Worm (Caenorhabditis elegans) whole organism, L3 larva: ENCODE measurements around the gene K09D9.9.

Experiments used
- R02D3.7 ChIP-seq: fragments of 150-350 bp; optimal IDR thresholded peaks from 2 replicates; lab custom pipeline; 2014; ENCODE audit warnings: missing biosample characterization, missing genetic modification characterization
- ZK546.5 ChIP-seq: sonication (generic microtip); optimal IDR thresholded peaks from 2 replicates; lab custom pipeline; 2017; ENCODE audit warnings: missing biosample characterization, missing genetic modification characterization
- aly-2 ChIP-seq: fragments of 150-350 bp; optimal IDR thresholded peaks from 2 replicates; lab custom pipeline; 2014; ENCODE audit warnings: missing biosample characterization, missing genetic modification characterization
- ama-1 ChIP-seq: fragments of 150-350 bp; optimal IDR thresholded peaks from 2 replicates; lab custom pipeline; 2018
- ceh-16 ChIP-seq: sonication (generic microtip); optimal IDR thresholded peaks from 2 replicates; lab custom pipeline; 2017; ENCODE audit warnings: missing biosample characterization, missing genetic modification characterization
- ceh-28 ChIP-seq: fragments of 150-350 bp; optimal IDR thresholded peaks from 2 replicates; lab custom pipeline; 2014; ENCODE audit warnings: missing biosample characterization, missing genetic modification reagents, missing genetic modification characterization
- ceh-82 ChIP-seq: fragments of 150-350 bp; optimal IDR thresholded peaks from 2 replicates; lab custom pipeline; 2014; ENCODE audit warnings: missing biosample characterization, missing genetic modification characterization
- daf-12 ChIP-seq: fragments of 150-350 bp; optimal IDR thresholded peaks from 2 replicates; lab custom pipeline; 2014; ENCODE audit warnings: missing biosample characterization, missing genetic modification reagents, missing genetic modification characterization
- egl-27 ChIP-seq: sonication (generic microtip); optimal IDR thresholded peaks from 4 replicates; lab custom pipeline; 2017; ENCODE audit warnings: missing biosample characterization, missing genetic modification reagents, missing genetic modification characterization
- egl-5 ChIP-seq: fragments of 150-350 bp; optimal IDR thresholded peaks from 2 replicates; lab custom pipeline; 2017; ENCODE audit warnings: missing biosample characterization, missing genetic modification reagents, missing genetic modification characterization, inconsistent platforms
- elt-1 ChIP-seq: fragments of 150-350 bp; optimal IDR thresholded peaks from 2 replicates; lab custom pipeline; 2014; ENCODE audit warnings: missing biosample characterization, missing genetic modification characterization
- elt-3 ChIP-seq, 3 experiments: fragments of 150-350 bp in 1 of 3; sonication (generic microtip) in 2 of 3; optimal IDR thresholded peaks; 2 replicates in 2 of 3; 4 replicates in 1 of 3; lab custom pipeline; 2014 to 2017; ENCODE audit warnings: missing biosample characterization in 3 of 3, missing genetic modification characterization in 3 of 3
- fkh-10 ChIP-seq: sonication (generic microtip); optimal IDR thresholded peaks from 2 replicates; lab custom pipeline; 2017; ENCODE audit warnings: missing biosample characterization, missing genetic modification reagents, missing genetic modification characterization
- fkh-2 ChIP-seq: fragments of 150-350 bp; optimal IDR thresholded peaks from 2 replicates; lab custom pipeline; 2014; ENCODE audit warnings: missing biosample characterization, missing genetic modification reagents, missing genetic modification characterization
- lin-15B ChIP-seq: fragments of 150-350 bp; optimal IDR thresholded peaks from 2 replicates; lab custom pipeline; 2014; ENCODE audit warnings: missing biosample characterization, missing genetic modification characterization
- lin-39 ChIP-seq: fragments of 150-350 bp; optimal IDR thresholded peaks from 2 replicates; lab custom pipeline; 2018; ENCODE audit warnings: missing biosample characterization, missing genetic modification reagents, missing genetic modification characterization
- nfya-1 ChIP-seq: sonication (generic microtip); optimal IDR thresholded peaks from 2 replicates; lab custom pipeline; 2017; ENCODE audit warnings: missing genetic modification characterization, mild to moderate bottlenecking, missing compliant biosample characterization, antibody characterized with exemption, moderate library complexity; ENCODE audit not compliant: insufficient read depth
- nhr-12 ChIP-seq: fragments of 150-350 bp; optimal IDR thresholded peaks from 2 replicates; lab custom pipeline; 2014; ENCODE audit warnings: missing biosample characterization, missing genetic modification characterization
- nhr-23 ChIP-seq: fragments of 150-350 bp; optimal IDR thresholded peaks from 2 replicates; lab custom pipeline; 2014; ENCODE audit warnings: missing biosample characterization, missing genetic modification reagents, missing genetic modification characterization
- nhr-237 ChIP-seq: fragments of 150-350 bp; optimal IDR thresholded peaks from 2 replicates; lab custom pipeline; 2014; ENCODE audit warnings: missing biosample characterization, missing genetic modification characterization
- nhr-25 ChIP-seq: sonication (generic microtip); optimal IDR thresholded peaks from 2 replicates; lab custom pipeline; 2017; ENCODE audit warnings: missing biosample characterization, missing genetic modification characterization
- nhr-43 ChIP-seq: sonication (generic microtip); optimal IDR thresholded peaks from 2 replicates; lab custom pipeline; 2016; ENCODE audit warnings: mild to moderate bottlenecking, missing genetic modification characterization, missing compliant biosample characterization; ENCODE audit not compliant: poor library complexity, severe bottlenecking
- nhr-67 ChIP-seq: fragments of 150-350 bp; optimal IDR thresholded peaks from 2 replicates; lab custom pipeline; 2014; ENCODE audit warnings: missing biosample characterization, missing genetic modification characterization
- nhr-76 ChIP-seq: fragments of 150-350 bp; sonication (generic microtip); optimal IDR thresholded peaks from 5 replicates; lab custom pipeline; 2014; ENCODE audit warnings: missing biosample characterization, missing genetic modification characterization
- nhr-77 ChIP-seq: fragments of 150-350 bp; optimal IDR thresholded peaks from 2 replicates; lab custom pipeline; 2014; ENCODE audit warnings: missing biosample characterization, missing genetic modification characterization
- pha-4 ChIP-seq: fragments of 150-350 bp; optimal IDR thresholded peaks from 2 replicates; lab custom pipeline; 2014; ENCODE audit warnings: missing biosample characterization, missing genetic modification reagents, missing genetic modification characterization
- skn-1 ChIP-seq: fragments of 150-350 bp; optimal IDR thresholded peaks from 2 replicates; lab custom pipeline; 2014; ENCODE audit warnings: missing biosample characterization, missing genetic modification characterization
- tbx-2 ChIP-seq: sonication (generic microtip); optimal IDR thresholded peaks from 2 replicates; lab custom pipeline; 2016; ENCODE audit warnings: mild to moderate bottlenecking, missing genetic modification characterization, missing compliant biosample characterization
- unc-39 ChIP-seq: sonication (generic microtip); optimal IDR thresholded peaks from 4 replicates; lab custom pipeline; 2017; ENCODE audit warnings: missing biosample characterization, missing genetic modification characterization
- unc-62 ChIP-seq: fragments of 150-350 bp; sonication (generic microtip); optimal IDR thresholded peaks from 4 replicates; lab custom pipeline; 2014; ENCODE audit warnings: missing biosample characterization, missing genetic modification reagents, missing genetic modification characterization
- zag-1 ChIP-seq: fragments of 150-350 bp; optimal IDR thresholded peaks from 2 replicates; lab custom pipeline; 2014; ENCODE audit warnings: missing biosample characterization, missing genetic modification characterization

The K09D9.9 gene

ce11 chrV:3981680-3982079 is 12.3 kb downstream of the K09D9.9 start, which contains the start of gene nlp-30:
TSS of gene nlp-30 (plus strand) at chrV:3981980.
- no peak for TF ChIP-seq nfya-1

- no peak for TF ChIP-seq nhr-237 (tag; lab: Kevin White, UChicago)
- TF ChIP-seq nhr-23, result peak; percentile 75
- peak; percentile 51 for TF ChIP-seq nhr-25 (tag; lab: Kevin White, UChicago)
- no peak for TF ChIP-seq daf-12 (tag; lab: Kevin White, UChicago)
- TF ChIP-seq nfya-1, result no peak
- TF ChIP-seq fkh-10 (GFP tag; lab: Kevin White, UChicago), result no peak
- no peak for TF ChIP-seq unc-39
Observed at ce11 chrV:3980228-3980933, 13.6 kb downstream of the K09D9.9 start.

ce11 chrV:3979819-3980218 is 14.1 kb downstream of the K09D9.9 start, which contains the start of gene nlp-31:
TSS of gene nlp-31 (plus strand) at chrV:3980055.
- TF ChIP-seq nhr-237 (tag; lab: Kevin White, UChicago) (no peak), R02D3.7 (tag; lab: Kevin White, UChicago) (no peak), lin-39 (tag; lab: Kevin White, UChicago) (no peak), elt-3 (tag; optimal IDR thresholded peaks at IDR 0.05; lab: Kevin White, UChicago) (peak; percentile 54 to 94 (median 76)), egl-5 (tag; lab: Kevin White, UChicago) (no peak), elt-1 (tag; lab: Kevin White, UChicago) (peak; percentile 21), pha-4 (tag; lab: Kevin White, UChicago) (no peak), nhr-25 (tag; lab: Kevin White, UChicago) (peak; percentile 90), unc-62 (GFP tag; lab: Kevin White, UChicago) (no peak), aly-2 (tag; lab: Kevin White, UChicago) (no peak), nhr-12 (no peak), egl-27 (tag; lab: Kevin White, UChicago) (no peak), ama-1 (lab: Kevin White, UChicago) (no peak), nhr-43 (tag; lab: Kevin White, UChicago) (peak; percentile 55), tbx-2 (tag; lab: Kevin White, UChicago) (peak; percentile 3), ceh-28 (peak; percentile 43), nhr-23 (peak; percentile 65)

ce11 chrV:3979053-3979452 is 14.9 kb downstream of the K09D9.9 start, which contains the start of gene nlp-34:
TSS of gene nlp-34 (minus strand) at chrV:3979134.
- no peak for TF ChIP-seq unc-39
- TF ChIP-seq ceh-16 (tag; lab: Kevin White, UChicago), result no peak
- TF ChIP-seq fkh-10 (GFP tag; lab: Kevin White, UChicago), result no peak
- peak; percentile 54 for TF ChIP-seq nhr-25 (tag; lab: Kevin White, UChicago)
- TF ChIP-seq nhr-67, result no peak
- TF ChIP-seq ceh-82, result no peak

ce11 chrV:3976964-3977363 is 17.0 kb downstream of the K09D9.9 start, which contains the start of gene str-83:
TSS of gene str-83 (plus strand) at chrV:3977264.
- TF ChIP-seq R02D3.7 (tag; lab: Kevin White, UChicago) (no peak), nhr-25 (tag; lab: Kevin White, UChicago) (no peak), skn-1 (tag; lab: Kevin White, UChicago) (no peak), ZK546.5 (tag; lab: Kevin White, UChicago) (no peak), nhr-67 (no peak), fkh-2 (tag; lab: Kevin White, UChicago) (no peak), lin-15B (tag; lab: Kevin White, UChicago) (no peak), daf-12 (tag; lab: Kevin White, UChicago) (no peak), nhr-23 (no peak), unc-39 (no peak), aly-2 (tag; lab: Kevin White, UChicago) (no peak)

- TF ChIP-seq aly-2 (tag; lab: Kevin White, UChicago) (no peak), ceh-82 (no peak), R02D3.7 (tag; lab: Kevin White, UChicago) (no peak), unc-62 (GFP tag; lab: Kevin White, UChicago) (no peak), unc-39 (no peak), zag-1 (tag; lab: Kevin White, UChicago) (no peak), nhr-77 (tag; lab: Kevin White, UChicago) (no peak), nhr-67 (no peak), nhr-76 (tag; lab: Kevin White, UChicago) (no peak), lin-15B (tag; lab: Kevin White, UChicago) (no peak)
- TF ChIP-seq, all 47 proteins: peak for 0
Observed at ce11 chrV:3974361-3974760, 19.6 kb downstream of the K09D9.9 start, which contains the start of gene str-82. TSS of gene str-82 (plus strand) at chrV:3974661.
